Worm (Caenorhabditis elegans) whole organism, L1 larva: Measurements from ENCODE around the gene hcp-1.

Source experiments
- nhr-237 ChIP-seq: fragments of 150-350 bp; optimal IDR thresholded peaks from 2 replicates; lab custom pipeline; 2014; ENCODE audit warnings: missing biosample characterization, missing genetic modification characterization
- pqm-1 ChIP-seq: sonication (generic microtip); optimal IDR thresholded peaks from 3 replicates; lab custom pipeline; 2017; ENCODE audit warnings: missing biosample characterization, missing genetic modification characterization

ce11 chrV:6565851-6566386, 28.1 kb upstream of the hcp-1 start, which contains the start of gene K04A8.1:
- TF ChIP-seq nhr-237 (tag; lab: Kevin White, UChicago) (no peak), pqm-1 (tag; lab: Kevin White, UChicago) (no peak)
